Fruit fly (Drosophila melanogaster): ENCODE measurements around the gene Edg78E.

- TF ChIP-seq h (optimal IDR thresholded peaks at IDR 0.05) (no peak), psq (optimal IDR thresholded peaks at IDR 0.05) (no peak), insv (optimal IDR thresholded peaks at IDR 0.05) (no peak), Sin3A (optimal IDR thresholded peaks at IDR 0.05) (no peak), Myc (optimal IDR thresholded peaks at IDR 0.05) (no peak), ttk (optimal IDR thresholded peaks at IDR 0.05) (no peak)
Measured at dm6 chr3L:21275921-21276295, 21.7 kb downstream of the Edg78E start.

Data from Kc167 (cell line).